Fruit fly (Drosophila melanogaster) whole organism, embryonic: ENCODE data around the gene caps.

ENCODE experiments used
- Blimp-1 ChIP-seq: fragments of 200-800 bp; sonication (Bioruptor generic); optimal IDR thresholded peaks from 3 replicates; lab custom pipeline; 2018; ENCODE audit warnings: missing biosample characterization, missing genetic modification characterization, mild to moderate bottlenecking, moderate library complexity, missing genetic modification reagents
- CG10959 ChIP-seq: fragments of 200-800 bp; sonication (Bioruptor generic); IDR thresholded peaks from 2 replicates; pipeline ENCODE4 v1.3.6; 2022; ENCODE audit warnings: missing biosample characterization, missing genetic modification characterization
- CG10979 ChIP-seq: fragments of 200-800 bp; sonication (Bioruptor generic); optimal IDR thresholded peaks from 2 replicates; lab custom pipeline; 2018; ENCODE audit warnings: missing biosample characterization, mild to moderate bottlenecking, missing genetic modification characterization, moderate library complexity
- CG1233 ChIP-seq: fragments of 200-800 bp; sonication (Bioruptor generic); optimal IDR thresholded peaks from 4 replicates; lab custom pipeline; 2018; ENCODE audit warnings: missing biosample characterization, mild to moderate bottlenecking, missing genetic modification characterization
- CG14710 ChIP-seq: fragments of 200-800 bp; sonication (Bioruptor generic); optimal IDR thresholded peaks from 3 replicates; lab custom pipeline; 2019; ENCODE audit warnings: missing biosample characterization, mild to moderate bottlenecking, missing genetic modification characterization, moderate library complexity
- CG1602 ChIP-seq: fragments of 200-800 bp; sonication (Bioruptor generic); optimal IDR thresholded peaks from 3 replicates; lab custom pipeline; 2016; ENCODE audit warnings: missing biosample characterization, missing genetic modification characterization
- CG16813 ChIP-seq: fragments of 200-800 bp; sonication (Bioruptor generic); IDR thresholded peaks from 3 replicates; pipeline ENCODE4 v1.3.6; 2022; ENCODE audit warnings: missing biosample characterization, missing genetic modification characterization; ENCODE audit not compliant: partially characterized antibody
- CG17361 ChIP-seq: fragments of 200-800 bp; sonication (Bioruptor generic); IDR thresholded peaks from 3 replicates; pipeline ENCODE4 v1.3.6; 2022; ENCODE audit warnings: missing biosample characterization, missing genetic modification characterization
- CG17802 ChIP-seq: fragments of 200-800 bp; sonication (Bioruptor generic); optimal IDR thresholded peaks from 2 replicates; lab custom pipeline; 2018; ENCODE audit warnings: missing biosample characterization, mild to moderate bottlenecking, missing genetic modification characterization, moderate library complexity
- CG17829 ChIP-seq: fragments of 200-800 bp; optimal IDR thresholded peaks from 2 replicates; lab custom pipeline; 2019; ENCODE audit warnings: missing biosample characterization, mild to moderate bottlenecking, missing genetic modification characterization, moderate library complexity
- CG18262 ChIP-seq: fragments of 200-800 bp; optimal IDR thresholded peaks from 3 replicates; lab custom pipeline; 2019; ENCODE audit warnings: missing biosample characterization, mild to moderate bottlenecking, missing genetic modification characterization, moderate library complexity
- CG2712 ChIP-seq: fragments of 200-800 bp; optimal IDR thresholded peaks from 3 replicates; lab custom pipeline; 2019; ENCODE audit warnings: missing biosample characterization, mild to moderate bottlenecking, missing genetic modification characterization, moderate library complexity
- CG2875 ChIP-seq: fragments of 200-800 bp; sonication (Bioruptor generic); optimal IDR thresholded peaks from 2 replicates; lab custom pipeline; 2017; ENCODE audit warnings: missing biosample characterization, mild to moderate bottlenecking, missing genetic modification characterization, missing genetic modification reagents
- CG30403 ChIP-seq: fragments of 200-800 bp; sonication (Bioruptor generic); optimal IDR thresholded peaks from 3 replicates; lab custom pipeline; 2016; ENCODE audit warnings: missing biosample characterization, missing genetic modification characterization
- CG7745 ChIP-seq: fragments of 200-800 bp; sonication (Bioruptor generic); optimal IDR thresholded peaks from 2 replicates; lab custom pipeline; 2018; ENCODE audit warnings: missing biosample characterization, mild to moderate bottlenecking, missing genetic modification characterization, moderate library complexity
- CG7786 ChIP-seq: fragments of 200-800 bp; sonication (Bioruptor generic); optimal IDR thresholded peaks from 2 replicates; lab custom pipeline; 2016; ENCODE audit warnings: missing biosample characterization, missing genetic modification characterization
- CG8290 ChIP-seq, 3 experiments: fragments of 200-800 bp; sonication (Bioruptor generic); optimal IDR thresholded peaks; 2 replicates each; lab custom pipeline; 2016 to 2019; ENCODE audit warnings: missing biosample characterization in 3 of 3, missing genetic modification characterization in 3 of 3, mild to moderate bottlenecking in 2 of 3, moderate library complexity in 1 of 3
- CG8944 ChIP-seq: fragments of 200-800 bp; sonication (Bioruptor generic); optimal IDR thresholded peaks from 3 replicates; lab custom pipeline; 2016; ENCODE audit warnings: missing biosample characterization, missing genetic modification characterization
- CG9215 ChIP-seq: fragments of 200-800 bp; sonication (Bioruptor generic); IDR thresholded peaks from 2 replicates; pipeline ENCODE4 v1.3.6; 2022; ENCODE audit warnings: missing biosample characterization, missing genetic modification characterization
- CG9437 ChIP-seq: fragments of 200-800 bp; sonication (Bioruptor generic); optimal IDR thresholded peaks from 2 replicates; lab custom pipeline; 2018; ENCODE audit warnings: missing biosample characterization, mild to moderate bottlenecking, missing genetic modification characterization
- CG9727 ChIP-seq: fragments of 200-800 bp; sonication (Bioruptor generic); optimal IDR thresholded peaks from 3 replicates; lab custom pipeline; 2017; ENCODE audit warnings: missing biosample characterization, mild to moderate bottlenecking, missing genetic modification characterization
- CrebB ChIP-seq: fragments of 200-800 bp; sonication (Bioruptor generic); optimal IDR thresholded peaks from 3 replicates; lab custom pipeline; 2018; ENCODE audit warnings: missing biosample characterization, mild to moderate bottlenecking, missing genetic modification characterization
- D19A ChIP-seq: fragments of 200-800 bp; optimal IDR thresholded peaks from 3 replicates; lab custom pipeline; 2019; ENCODE audit warnings: missing biosample characterization, mild to moderate bottlenecking, missing genetic modification characterization, moderate library complexity
- HLH3B ChIP-seq: fragments of 200-800 bp; sonication (Bioruptor generic); IDR thresholded peaks from 2 replicates; pipeline ENCODE4 v1.3.6; 2022; ENCODE audit warnings: missing biosample characterization, missing genetic modification characterization
- HmgZ ChIP-seq: fragments of 200-800 bp; sonication (Bioruptor generic); optimal IDR thresholded peaks from 2 replicates; lab custom pipeline; 2018; ENCODE audit warnings: missing biosample characterization, mild to moderate bottlenecking, missing genetic modification characterization
- Neu2 ChIP-seq: fragments of 200-800 bp; sonication (Bioruptor generic); optimal IDR thresholded peaks from 3 replicates; lab custom pipeline; 2016; ENCODE audit warnings: missing biosample characterization, missing genetic modification characterization, borderline replicate concordance
- PHDP ChIP-seq: fragments of 200-800 bp; sonication (Bioruptor generic); optimal IDR thresholded peaks from 3 replicates; lab custom pipeline; 2018; ENCODE audit warnings: missing biosample characterization, mild to moderate bottlenecking, missing genetic modification characterization, moderate library complexity
- Rfx ChIP-seq: fragments of 200-800 bp; sonication (Bioruptor generic); IDR thresholded peaks from 2 replicates; pipeline ENCODE4 v1.3.6; 2022; ENCODE audit warnings: missing biosample characterization, missing genetic modification characterization
- Xbp1 ChIP-seq: fragments of 200-800 bp; sonication (Bioruptor generic); optimal IDR thresholded peaks from 3 replicates; lab custom pipeline; 2016; ENCODE audit warnings: missing biosample characterization, mild to moderate bottlenecking, missing genetic modification characterization
- ase ChIP-seq: fragments of 200-800 bp; sonication (Bioruptor generic); IDR thresholded peaks from 3 replicates; pipeline ENCODE4 v1.3.6; 2022; ENCODE audit warnings: missing biosample characterization, missing genetic modification characterization
- btn ChIP-seq: fragments of 200-800 bp; sonication (Bioruptor generic); optimal IDR thresholded peaks from 2 replicates; lab custom pipeline; 2016; ENCODE audit warnings: missing biosample characterization, missing genetic modification characterization
- cwo ChIP-seq: fragments of 200-800 bp; sonication (Bioruptor generic); optimal IDR thresholded peaks from 3 replicates; lab custom pipeline; 2017; ENCODE audit warnings: missing biosample characterization, missing genetic modification characterization, mild to moderate bottlenecking, moderate library complexity, missing genetic modification reagents
- disco-r ChIP-seq: fragments of 200-800 bp; sonication (Bioruptor generic); optimal IDR thresholded peaks from 2 replicates; lab custom pipeline; 2016; ENCODE audit warnings: missing biosample characterization, missing genetic modification characterization
- dmrt11E ChIP-seq: fragments of 200-800 bp; sonication (Bioruptor generic); optimal IDR thresholded peaks from 3 replicates; lab custom pipeline; 2018; ENCODE audit warnings: missing biosample characterization, mild to moderate bottlenecking, missing genetic modification characterization, moderate library complexity
- ewg ChIP-seq: fragments of 200-800 bp; sonication (Bioruptor generic); optimal IDR thresholded peaks from 3 replicates; lab custom pipeline; 2017; ENCODE audit warnings: mild to moderate bottlenecking, missing biosample characterization, missing genetic modification reagents, missing genetic modification characterization
- exex ChIP-seq: fragments of 200-800 bp; sonication (Bioruptor generic); optimal IDR thresholded peaks from 4 replicates; lab custom pipeline; 2018; ENCODE audit warnings: missing biosample characterization, mild to moderate bottlenecking, missing genetic modification characterization, moderate library complexity
- fd3F ChIP-seq: fragments of 200-800 bp; sonication (Bioruptor generic); optimal IDR thresholded peaks from 2 replicates; lab custom pipeline; 2018; ENCODE audit warnings: missing biosample characterization, mild to moderate bottlenecking, missing genetic modification characterization, moderate library complexity
- jumu ChIP-seq: fragments of 200-800 bp; sonication (Bioruptor generic); optimal IDR thresholded peaks from 3 replicates; lab custom pipeline; 2016; ENCODE audit warnings: missing biosample characterization, missing genetic modification characterization
- kni ChIP-seq: fragments of 200-800 bp; sonication (Bioruptor generic); optimal IDR thresholded peaks from 3 replicates; lab custom pipeline; 2017; ENCODE audit warnings: mild to moderate bottlenecking, missing biosample characterization, missing genetic modification reagents, missing genetic modification characterization
- nmo ChIP-seq: fragments of 200-800 bp; sonication (Bioruptor generic); optimal IDR thresholded peaks from 2 replicates; lab custom pipeline; 2018; ENCODE audit warnings: missing biosample characterization, mild to moderate bottlenecking, missing genetic modification characterization, moderate library complexity
- org-1 ChIP-seq: fragments of 200-800 bp; sonication (Bioruptor generic); optimal IDR thresholded peaks from 2 replicates; lab custom pipeline; 2017; ENCODE audit warnings: missing biosample characterization, missing genetic modification characterization
- pan ChIP-seq, 4 experiments: fragments of >200 bp in 3 of 4; fragments of 200-800 bp in 1 of 4; sonication (Bioruptor generic) in 1 of 4; optimal IDR thresholded peaks in 3 of 4; IDR thresholded peaks in 1 of 4; 2 replicates each; pipeline versions ENCODE4 v1.3.6 to Lab custom; 2017 to 2022; ENCODE audit warnings: missing biosample characterization in 2 of 4, missing genetic modification characterization in 2 of 4, mixed read lengths in 1 of 4
- sens ChIP-seq: fragments of 200-800 bp; sonication (Bioruptor generic); peaks from one replicate; lab custom pipeline; 2016; ENCODE audit warnings: missing biosample characterization, missing genetic modification characterization
- tap ChIP-seq: fragments of 200-800 bp; optimal IDR thresholded peaks from 3 replicates; lab custom pipeline; 2019; ENCODE audit warnings: missing biosample characterization, mild to moderate bottlenecking, missing genetic modification characterization, moderate library complexity
- tio ChIP-seq: fragments of 200-800 bp; sonication (Bioruptor generic); optimal IDR thresholded peaks from 2 replicates; lab custom pipeline; 2017; ENCODE audit warnings: missing biosample characterization, missing genetic modification characterization, inconsistent platforms
- tup ChIP-seq: fragments of 200-800 bp; sonication (Bioruptor generic); optimal IDR thresholded peaks from 2 replicates; lab custom pipeline; 2016; ENCODE audit warnings: missing biosample characterization, mild to moderate bottlenecking, missing genetic modification characterization, moderate library complexity
- unpg ChIP-seq: fragments of 200-800 bp; sonication (Bioruptor generic); optimal IDR thresholded peaks from 3 replicates; lab custom pipeline; 2018; ENCODE audit warnings: missing biosample characterization, mild to moderate bottlenecking, missing genetic modification characterization, moderate library complexity
- wdn ChIP-seq: fragments of 200-800 bp; sonication (Bioruptor generic); IDR thresholded peaks from 2 replicates; pipeline ENCODE4 v1.3.6; 2022; ENCODE audit warnings: missing biosample characterization, missing genetic modification characterization
- zf30C ChIP-seq: fragments of 200-800 bp; sonication (Bioruptor generic); optimal IDR thresholded peaks from 3 replicates; lab custom pipeline; 2018; ENCODE audit warnings: missing biosample characterization, mild to moderate bottlenecking, missing genetic modification characterization
- zfh1 ChIP-seq: fragments of 200-800 bp; sonication (Bioruptor generic); IDR thresholded peaks from 3 replicates; pipeline ENCODE4 v1.3.6; 2022; ENCODE audit warnings: missing biosample characterization, missing genetic modification characterization

The caps gene

dm6 chr3L:13226894-13227293, 1.6 kb upstream of the caps start:
- TF ChIP-seq unpg: peak; percentile 15
- TF ChIP-seq CG2712 (tag; lab: Kevin White, UChicago): peak; percentile 68
- peak; percentile 12 for TF ChIP-seq zf30C (GFP tag; lab: Kevin White, UChicago)
- TF ChIP-seq CG16813: no peak
- peak; percentile 18 for TF ChIP-seq jumu (GFP tag; lab: Kevin White, UChicago)
- peak; percentile 30; the same call in 1 of the 3 replicates for TF ChIP-seq zfh1
- TF ChIP-seq CG9215 (GFP tag; lab: Robert Waterston, UW): no peak
- TF ChIP-seq btn (GFP tag; lab: Kevin White, UChicago): no peak
- TF ChIP-seq HLH3B (GFP tag; lab: Robert Waterston, UW): no peak
- TF ChIP-seq org-1 (GFP tag; lab: Kevin White, UChicago): no peak
- no peak for TF ChIP-seq CG7745 (tag; lab: Kevin White, UChicago)
- TF ChIP-seq CG1602: no peak
- no peak for TF ChIP-seq tup
- TF ChIP-seq CG30403 (GFP tag; lab: Kevin White, UChicago): peak; percentile 8
- TF ChIP-seq sens: peak; percentile 78
- TF ChIP-seq CG17829 (tag; lab: Kevin White, UChicago): peak; percentile 51
- no peak for TF ChIP-seq tio
- TF ChIP-seq CG9727: peak; percentile 39
- peak; percentile 52 for TF ChIP-seq D19A
- TF ChIP-seq CG17361 (GFP tag; lab: Robert Waterston, UW): peak; percentile 48; the same call in 1 of the 3 replicates
- TF ChIP-seq CG17802 (tag; lab: Kevin White, UChicago): no peak
- no peak for TF ChIP-seq cwo (GFP tag; lab: Kevin White, UChicago)
- no peak for TF ChIP-seq ase (GFP tag; lab: Robert Waterston, UW)
- TF ChIP-seq fd3F (GFP tag; lab: Kevin White, UChicago): no peak
- no peak for TF ChIP-seq PHDP (tag; lab: Kevin White, UChicago)
- no peak for TF ChIP-seq Xbp1 (GFP tag; lab: Kevin White, UChicago)
- TF ChIP-seq CG18262 (tag; lab: Kevin White, UChicago): peak; percentile 65
- TF ChIP-seq ewg (GFP tag; lab: Kevin White, UChicago): no peak
- no peak for TF ChIP-seq Rfx
- no peak for TF ChIP-seq wdn
- TF ChIP-seq CG10979 (tag; lab: Kevin White, UChicago): peak; percentile 69
- peak; percentile 32 for TF ChIP-seq nmo (GFP tag; lab: Kevin White, UChicago)
- peak; percentile 23 for TF ChIP-seq tap (tag; lab: Kevin White, UChicago)
- no peak for TF ChIP-seq disco-r (GFP tag; lab: Kevin White, UChicago)
- TF ChIP-seq pan (optimal IDR thresholded peaks at IDR 0.05; lab: Kevin White, UChicago): no peak
- TF ChIP-seq pan (GFP tag; optimal IDR thresholded peaks at IDR 0.05 in 1 of 2, IDR thresholded peaks at IDR 0.05 in 1 of 2): peak in 1 of 2 experiments; percentile 6
- no peak for TF ChIP-seq exex
- TF ChIP-seq HmgZ: no peak
- TF ChIP-seq CG10959 (GFP tag; lab: Robert Waterston, UW): no peak
- TF ChIP-seq CG2875 (GFP tag; lab: Kevin White, UChicago): no peak
- TF ChIP-seq CG8290 (GFP tag; optimal IDR thresholded peaks at IDR 0.05; lab: Kevin White, UChicago): no peak
- TF ChIP-seq CG8290 (tag; optimal IDR thresholded peaks at IDR 0.05; lab: Kevin White, UChicago): no peak
- no peak for TF ChIP-seq CG1233 (GFP tag; lab: Kevin White, UChicago)
- peak; percentile 44 for TF ChIP-seq dmrt11E
- TF ChIP-seq CG9437 (GFP tag; lab: Kevin White, UChicago): no peak
- no peak for TF ChIP-seq CG7786 (GFP tag; lab: Kevin White, UChicago)
- TF ChIP-seq kni: no peak
- peak; percentile 40 for TF ChIP-seq Blimp-1 (GFP tag; lab: Kevin White, UChicago)
- no peak for TF ChIP-seq Neu2 (GFP tag; lab: Kevin White, UChicago)
- TF ChIP-seq CG8944 (GFP tag; lab: Kevin White, UChicago): no peak
- no peak for TF ChIP-seq CrebB (tag; lab: Kevin White, UChicago)
- peak; percentile 23 for TF ChIP-seq CG14710 (tag; lab: Kevin White, UChicago)
